Worm (Caenorhabditis elegans) whole organism, L1 larva: ENCODE data around the gene nhr-90.

ENCODE experiments used
- Y116A8C.19 ChIP-seq: sonication (generic microtip); optimal IDR thresholded peaks from 2 replicates; lab custom pipeline; 2016; ENCODE audit warnings: missing compliant biosample characterization, missing genetic modification characterization, borderline replicate concordance
- alr-1 ChIP-seq: fragments of 200-800 bp; sonication (Bioruptor generic); optimal IDR thresholded peaks from 2 replicates; lab custom pipeline; 2018; ENCODE audit warnings: borderline replicate concordance, mild to moderate bottlenecking, missing genetic modification characterization, missing compliant biosample characterization
- aly-2 ChIP-seq: fragments of 150-350 bp; optimal IDR thresholded peaks from 2 replicates; lab custom pipeline; 2014; ENCODE audit warnings: missing biosample characterization, missing genetic modification characterization
- ceh-82 ChIP-seq, 3 experiments: fragments of 150-350 bp in 1 of 3; sonication (generic microtip) in 2 of 3; optimal IDR thresholded peaks; 2 replicates each; lab custom pipeline; 2014 to 2017; ENCODE audit warnings: missing biosample characterization in 3 of 3, missing genetic modification characterization in 3 of 3
- dpl-1 ChIP-seq, 3 experiments: fragments of 150-350 bp in 2 of 3; sonication (generic microtip) in 1 of 3; optimal IDR thresholded peaks; 2 replicates each; lab custom pipeline; 2014 to 2017; ENCODE audit warnings: missing biosample characterization in 3 of 3, missing genetic modification characterization in 3 of 3, missing genetic modification reagents in 3 of 3
- fkh-4 ChIP-seq: sonication (generic microtip); optimal IDR thresholded peaks from 2 replicates; lab custom pipeline; 2016; ENCODE audit warnings: missing compliant biosample characterization, missing genetic modification characterization, borderline replicate concordance
- isw-1 ChIP-seq: fragments of 200-800 bp; sonication (Bioruptor generic); IDR thresholded peaks from 2 replicates; pipeline ENCODE4 v1.3.6; 2022; ENCODE audit warnings: missing genetic modification characterization, missing compliant biosample characterization
- lin-13 ChIP-seq: fragments of 150-350 bp; optimal IDR thresholded peaks from 2 replicates; lab custom pipeline; 2014; ENCODE audit warnings: missing biosample characterization, missing genetic modification reagents, missing genetic modification characterization
- lin-14 ChIP-seq: fragments of 200-800 bp; sonication (Bioruptor generic); optimal IDR thresholded peaks from 2 replicates; lab custom pipeline; 2018; ENCODE audit warnings: mild to moderate bottlenecking, missing genetic modification characterization, moderate library complexity, missing compliant biosample characterization
- mab-9 ChIP-seq: fragments of 200-800 bp; sonication (Bioruptor generic); IDR thresholded peaks from 2 replicates; pipeline ENCODE4 v1.3.6; 2022; ENCODE audit warnings: missing genetic modification reagents, missing genetic modification characterization, missing compliant biosample characterization
- mef-2 ChIP-seq: fragments of 150-350 bp; optimal IDR thresholded peaks from 2 replicates; lab custom pipeline; 2014; ENCODE audit warnings: missing biosample characterization, missing genetic modification characterization
- pag-3 ChIP-seq: sonication (generic microtip); optimal IDR thresholded peaks from 2 replicates; lab custom pipeline; 2017; ENCODE audit warnings: missing genetic modification characterization, mild to moderate bottlenecking, missing compliant biosample characterization, antibody characterized with exemption, borderline replicate concordance; ENCODE audit not compliant: insufficient read depth
- rnt-1 ChIP-seq: sonication (generic microtip); optimal IDR thresholded peaks from 2 replicates; lab custom pipeline; 2016; ENCODE audit warnings: mild to moderate bottlenecking, missing genetic modification characterization, moderate library complexity, missing compliant biosample characterization
- sup-37 ChIP-seq: fragments of 200-800 bp; sonication (Bioruptor generic); optimal IDR thresholded peaks from 2 replicates; lab custom pipeline; 2018; ENCODE audit warnings: mild to moderate bottlenecking, missing genetic modification characterization, missing compliant biosample characterization
- swsn-7 ChIP-seq: sonication (generic microtip); optimal IDR thresholded peaks from 2 replicates; lab custom pipeline; 2016; ENCODE audit warnings: missing genetic modification characterization, missing compliant biosample characterization
- tbx-2 ChIP-seq: sonication (generic microtip); optimal IDR thresholded peaks from 2 replicates; lab custom pipeline; 2016; ENCODE audit warnings: missing genetic modification characterization, missing compliant biosample characterization
- tlp-1 ChIP-seq: fragments of 150-350 bp; optimal IDR thresholded peaks from 2 replicates; lab custom pipeline; 2014; ENCODE audit warnings: missing biosample characterization, missing genetic modification characterization
- unc-86 ChIP-seq: sonication (generic microtip); optimal IDR thresholded peaks from 2 replicates; lab custom pipeline; 2016; ENCODE audit warnings: missing genetic modification characterization, missing compliant biosample characterization
- xbp-1 ChIP-seq: sonication (generic microtip); optimal IDR thresholded peaks from 2 replicates; lab custom pipeline; 2016; ENCODE audit warnings: missing genetic modification characterization, missing compliant biosample characterization
- zag-1 ChIP-seq: fragments of 150-350 bp; optimal IDR thresholded peaks from 2 replicates; lab custom pipeline; 2014; ENCODE audit warnings: missing biosample characterization, missing genetic modification characterization

nhr-90 gene

DNA sequence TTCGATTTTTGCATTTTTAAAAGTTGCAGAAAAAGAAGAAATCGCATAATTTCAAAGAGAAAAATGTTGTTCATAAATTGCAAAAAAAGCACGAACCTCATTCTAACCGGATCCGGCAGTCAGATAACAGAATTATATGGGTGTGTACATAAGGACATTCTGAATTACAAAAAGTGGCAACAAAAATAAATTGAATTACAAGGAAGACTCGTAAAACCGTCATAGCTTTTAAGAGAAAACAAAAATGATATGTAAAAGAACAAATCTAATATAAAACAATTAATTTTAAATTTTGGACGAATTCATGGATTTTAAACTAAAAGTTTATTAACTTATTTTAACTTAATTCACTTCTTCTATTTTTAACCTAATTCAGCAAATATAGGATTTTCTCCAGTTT lies 49.9 kb downstream of the nhr-90 start, which contains the start of gene F31F4.17:
Gene F31F4.17, minus strand, starts transcription at position 101 of the 400 bp plus-strand sequence.
- no peak for TF ChIP-seq lin-14 (GFP tag; lab: Kevin White, UChicago)
- no peak for TF ChIP-seq aly-2 (tag; lab: Kevin White, UChicago)
- TF ChIP-seq zag-1 (tag; lab: Kevin White, UChicago), result no peak
- TF ChIP-seq isw-1, result no peak
- TF ChIP-seq unc-86 (tag; lab: Kevin White, UChicago), result no peak
- TF ChIP-seq swsn-7 (tag; lab: Kevin White, UChicago), result no peak
- TF ChIP-seq dpl-1 (GFP tag; optimal IDR thresholded peaks at IDR 0.05; lab: Kevin White, UChicago), result no peak
- TF ChIP-seq rnt-1, result no peak
- TF ChIP-seq fkh-4 (tag; lab: Kevin White, UChicago), result no peak
- no peak for TF ChIP-seq lin-13
- no peak for TF ChIP-seq sup-37 (GFP tag; lab: Kevin White, UChicago)
- TF ChIP-seq mef-2 (tag; lab: Kevin White, UChicago), result no peak
- no peak for TF ChIP-seq alr-1 (tag; lab: Kevin White, UChicago)
- TF ChIP-seq tbx-2 (tag; lab: Kevin White, UChicago), result no peak
- TF ChIP-seq tlp-1, result no peak
- TF ChIP-seq mab-9, result no peak
- TF ChIP-seq pag-3 (tag; lab: Kevin White, UChicago), result no peak
- no peak for TF ChIP-seq ceh-82 (tag; optimal IDR thresholded peaks at IDR 0.05; lab: Kevin White, UChicago)
- no peak for TF ChIP-seq xbp-1
- TF ChIP-seq Y116A8C.19, result no peak
